Worm (Caenorhabditis elegans): ENCODE data around the gene C50A2.7.

Gene C50A2.7

DNA sequence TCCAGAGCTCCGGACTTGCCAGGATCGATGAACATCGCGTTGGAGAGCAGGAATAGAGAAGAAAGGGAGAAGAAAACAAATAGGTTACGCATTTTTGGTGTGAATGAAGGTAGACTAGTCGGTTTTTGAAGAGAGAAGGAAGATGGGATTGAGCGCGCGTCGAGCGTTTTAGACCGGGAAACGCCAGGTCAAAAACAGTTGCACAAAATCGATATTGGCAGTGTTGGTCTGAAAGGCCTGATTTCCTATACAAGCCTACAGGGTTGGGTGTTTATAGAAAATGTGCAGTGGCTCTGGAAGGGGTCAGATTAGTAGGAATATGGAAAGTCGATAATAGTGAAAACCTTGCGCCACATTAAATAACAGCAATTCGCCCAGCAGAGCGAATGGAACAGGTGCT is 41.6 kb downstream of the C50A2.7 start, which contains the start of gene dsl-2:
TSS of gene dsl-2 (minus strand) at position 101 of the 400 bp plus-strand sequence.
- TF ChIP-seq ztf-11 (tag; optimal IDR thresholded peaks at IDR 0.05): no peak
- TF ChIP-seq nhr-2 (tag; optimal IDR thresholded peaks at IDR 0.05): no peak

DNA sequence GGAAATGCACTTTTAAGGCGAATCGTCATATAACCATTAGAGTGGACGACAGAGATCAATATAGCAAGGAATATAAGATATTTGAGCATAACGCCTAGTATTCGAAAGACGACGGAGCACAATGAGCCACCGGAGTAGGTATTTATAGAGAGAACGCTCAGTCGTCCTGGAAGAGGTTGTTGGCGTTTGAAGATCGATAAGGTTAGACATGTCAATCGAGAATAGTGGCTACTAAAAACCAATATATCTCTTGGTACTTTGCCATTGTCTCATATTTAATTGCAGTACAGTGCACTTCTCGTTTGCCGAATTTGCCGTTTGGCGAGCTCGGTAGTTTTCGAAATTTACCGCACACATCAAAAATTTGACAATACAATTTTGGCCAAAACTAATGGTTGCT is 44.8 kb downstream of the C50A2.7 start, which contains the start of gene dsl-1:
TSS of gene dsl-1 (minus strand) at position 101 of the 400 bp plus-strand sequence.
- TF ChIP-seq zip-8 (tag; optimal IDR thresholded peaks at IDR 0.05) (no peak), ceh-83 (GFP tag; optimal IDR thresholded peaks at IDR 0.05) (no peak), hlh-1 (tag; optimal IDR thresholded peaks at IDR 0.05) (no peak), unc-39 (tag; optimal IDR thresholded peaks at IDR 0.05) (no peak), nhr-76 (tag; optimal IDR thresholded peaks at IDR 0.05) (no peak), ces-1 (GFP tag; optimal IDR thresholded peaks at IDR 0.05) (no peak), nhr-237 (tag; optimal IDR thresholded peaks at IDR 0.05) (no peak), lin-13 (tag; optimal IDR thresholded peaks at IDR 0.05) (no peak), mls-2 (tag; optimal IDR thresholded peaks at IDR 0.05) (no peak), unc-120 (tag; optimal IDR thresholded peaks at IDR 0.05; ENCODE audit: poor library complexity, severe bottlenecking) (no peak), tbx-8 (GFP tag; optimal IDR thresholded peaks at IDR 0.05) (no peak), M03D4.4 (tag; optimal IDR thresholded peaks at IDR 0.05) (no peak), sptf-1 (tag; optimal IDR thresholded peaks at IDR 0.05) (no peak), unc-62 (GFP tag; optimal IDR thresholded peaks at IDR 0.05) (no peak)

DNA sequence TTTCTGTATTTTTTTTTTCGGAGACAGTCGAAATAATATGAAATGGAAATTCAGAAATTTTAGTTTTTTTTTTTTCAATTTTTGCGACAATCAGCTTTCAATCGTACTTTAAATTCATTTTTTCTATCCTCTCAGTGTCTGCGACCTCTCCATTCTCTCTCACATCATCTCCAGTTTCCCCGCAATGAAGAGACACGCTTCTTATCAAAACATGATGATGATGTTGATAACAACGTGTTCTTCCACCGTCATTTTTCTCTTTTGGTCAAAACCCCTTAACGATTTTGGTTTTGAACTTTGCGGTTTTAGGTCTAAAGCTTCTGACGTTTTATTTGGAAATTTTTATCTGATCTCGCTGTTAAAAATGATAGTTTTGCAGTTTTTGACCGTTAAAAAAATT is 46.1 kb downstream of the C50A2.7 start:
- no peak for TF ChIP-seq zip-8 (tag; optimal IDR thresholded peaks at IDR 0.05)
- TF ChIP-seq blmp-1 (tag; optimal IDR thresholded peaks at IDR 0.05): no peak
- no peak for TF ChIP-seq unc-39 (tag; optimal IDR thresholded peaks at IDR 0.05)

DNA sequence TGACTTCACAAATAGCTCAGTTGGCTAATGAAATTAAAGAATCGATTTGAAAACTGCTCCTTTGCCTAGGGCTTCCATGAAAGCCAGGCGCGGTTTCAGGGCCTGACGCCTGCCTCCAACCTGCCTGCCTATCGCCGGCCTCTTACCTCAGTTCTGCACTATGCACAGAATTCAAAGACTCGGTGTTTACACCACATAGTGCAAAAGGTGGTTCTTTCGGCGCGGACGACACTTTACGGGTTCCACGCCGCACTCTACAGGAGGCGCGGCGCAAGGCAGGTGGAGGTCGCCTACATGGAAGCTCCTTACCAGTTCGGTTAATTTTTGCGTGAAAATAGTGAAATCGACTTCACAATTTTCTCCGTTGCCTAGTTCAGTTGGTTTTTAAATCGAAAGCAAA is 46.6 kb downstream of the C50A2.7 start:
- no peak for TF ChIP-seq zip-8 (tag; optimal IDR thresholded peaks at IDR 0.05)
- TF ChIP-seq elt-1 (tag; optimal IDR thresholded peaks at IDR 0.05; ENCODE audit: borderline replicate concordance, insufficient read depth): no peak
- TF ChIP-seq bed-3 (GFP tag; optimal IDR thresholded peaks at IDR 0.05): no peak
- no peak for TF ChIP-seq ceh-39 (tag; optimal IDR thresholded peaks at IDR 0.05)
- no peak for TF ChIP-seq ces-1 (GFP tag; optimal IDR thresholded peaks at IDR 0.05)
- TF ChIP-seq nhr-2 (tag; optimal IDR thresholded peaks at IDR 0.05): no peak
- no peak for TF ChIP-seq sptf-1 (tag; optimal IDR thresholded peaks at IDR 0.05)
- TF ChIP-seq snpc-4 (tag; optimal IDR thresholded peaks at IDR 0.05): no peak
- TF ChIP-seq flh-1 (GFP tag; optimal IDR thresholded peaks at IDR 0.05): no peak
- TF ChIP-seq lin-13 (tag; optimal IDR thresholded peaks at IDR 0.05): no peak

DNA sequence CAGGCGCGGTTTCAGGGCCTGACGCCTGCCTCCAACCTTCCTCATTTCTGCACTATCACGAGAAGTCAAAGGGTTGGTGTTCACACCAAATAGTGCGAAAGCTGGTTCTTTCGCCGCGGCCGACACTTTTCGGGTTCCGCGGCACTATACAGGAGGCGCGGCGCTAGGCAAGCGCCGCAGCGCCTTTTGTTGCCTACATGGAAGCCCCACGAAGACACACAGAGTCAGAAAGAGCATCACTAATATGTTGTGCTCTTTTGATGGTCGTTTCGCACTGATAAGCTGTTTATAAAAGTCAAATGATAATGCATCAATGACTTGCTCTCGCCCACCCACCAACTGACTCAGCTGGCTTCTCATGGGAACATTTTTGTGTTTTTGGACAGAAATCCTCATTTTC is 48.7 kb downstream of the C50A2.7 start:
- TF ChIP-seq lin-13 (tag; optimal IDR thresholded peaks at IDR 0.05) (no peak), snpc-4 (tag; optimal IDR thresholded peaks at IDR 0.05) (no peak), tbx-8 (GFP tag; optimal IDR thresholded peaks at IDR 0.05) (no peak), elt-3 (tag; optimal IDR thresholded peaks at IDR 0.05) (no peak), pha-4 (tag; optimal IDR thresholded peaks at IDR 0.05) (no peak), flh-1 (GFP tag; optimal IDR thresholded peaks at IDR 0.05) (no peak), mab-5 (tag; optimal IDR thresholded peaks at IDR 0.05) (no peak), nhr-12 (tag; optimal IDR thresholded peaks at IDR 0.05) (no peak), lin-32 (GFP tag; optimal IDR thresholded peaks at IDR 0.05) (no peak), M03D4.4 (tag; optimal IDR thresholded peaks at IDR 0.05) (no peak), hlh-1 (tag; optimal IDR thresholded peaks at IDR 0.05) (no peak), nhr-2 (tag; optimal IDR thresholded peaks at IDR 0.05) (no peak), mep-1 (tag; optimal IDR thresholded peaks at IDR 0.05) (no peak), ceh-43 (GFP tag; optimal IDR thresholded peaks at IDR 0.05) (no peak), cnd-1 (tag; optimal IDR thresholded peaks at IDR 0.05) (no peak), drap-1 (GFP tag; optimal IDR thresholded peaks at IDR 0.05) (no peak), zip-8 (tag; optimal IDR thresholded peaks at IDR 0.05) (no peak), unc-39 (tag; optimal IDR thresholded peaks at IDR 0.05) (no peak)

DNA sequence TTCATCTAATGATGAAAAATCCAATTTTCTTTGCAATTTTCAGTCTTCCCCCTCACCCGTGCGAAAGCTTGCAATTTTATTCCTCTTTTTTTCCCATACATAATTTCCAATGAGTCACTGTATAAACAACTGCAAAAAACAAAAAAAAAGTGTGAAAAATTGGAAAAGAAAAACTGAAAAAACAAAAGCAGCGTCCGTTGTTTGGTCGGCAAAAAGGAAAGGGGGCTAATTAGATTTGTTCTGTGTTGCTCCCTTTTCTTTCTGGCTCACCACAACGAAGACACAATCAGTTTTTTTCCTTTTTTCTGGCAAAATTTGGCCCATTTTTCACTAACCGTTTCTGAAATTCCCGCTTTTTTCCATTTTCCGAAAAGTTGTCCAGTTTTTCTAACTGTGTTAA is 49.1 kb downstream of the C50A2.7 start:
- TF ChIP-seq ces-1 (GFP tag; optimal IDR thresholded peaks at IDR 0.05) (peak; percentile 88), mls-2 (tag; optimal IDR thresholded peaks at IDR 0.05) (no peak)
